Fruit fly (Drosophila melanogaster) whole organism, embryonic: Measurements from ENCODE around the gene Cpsf100.
A peak's percentile ranks its signal among the peaks of the same experiment; 100 is the strongest.

Source experiments
- Bgb ChIP-seq: fragments of 200-800 bp; sonication (Bioruptor generic); IDR thresholded peaks from 2 replicates; pipeline ENCODE4 v1.3.6; 2022; ENCODE audit warnings: missing biosample characterization, missing genetic modification characterization; ENCODE audit not compliant: partially characterized antibody
- CG11695 ChIP-seq: fragments of 200-800 bp; sonication (Bioruptor generic); IDR thresholded peaks from 3 replicates; pipeline ENCODE4 v1.3.6; 2022; ENCODE audit warnings: missing biosample characterization, missing genetic modification characterization
- CG12104 ChIP-seq: fragments of 200-800 bp; sonication (Bioruptor generic); optimal IDR thresholded peaks from 3 replicates; lab custom pipeline; 2016; ENCODE audit warnings: missing biosample characterization, missing genetic modification characterization
- CG12391 ChIP-seq: fragments of 200-800 bp; sonication (Bioruptor generic); optimal IDR thresholded peaks from 3 replicates; lab custom pipeline; 2018; ENCODE audit warnings: missing biosample characterization, mild to moderate bottlenecking, missing genetic modification characterization, moderate library complexity
- CG15011 ChIP-seq: fragments of 200-800 bp; sonication (Bioruptor generic); optimal IDR thresholded peaks from 3 replicates; lab custom pipeline; 2018; ENCODE audit warnings: missing biosample characterization, mild to moderate bottlenecking, missing genetic modification characterization
- CG15479 ChIP-seq: fragments of 200-800 bp; sonication (Bioruptor generic); optimal IDR thresholded peaks from 3 replicates; lab custom pipeline; 2019; ENCODE audit warnings: missing biosample characterization, mild to moderate bottlenecking, missing genetic modification characterization, moderate library complexity
- CG17186 ChIP-seq: fragments of 200-800 bp; sonication (Bioruptor generic); optimal IDR thresholded peaks from 3 replicates; lab custom pipeline; 2017; ENCODE audit warnings: missing biosample characterization, missing genetic modification reagents, missing genetic modification characterization
- CG17802 ChIP-seq: fragments of 200-800 bp; sonication (Bioruptor generic); optimal IDR thresholded peaks from 2 replicates; lab custom pipeline; 2018; ENCODE audit warnings: missing biosample characterization, mild to moderate bottlenecking, missing genetic modification characterization, moderate library complexity
- CG18011 ChIP-seq: fragments of 200-800 bp; sonication (Bioruptor generic); optimal IDR thresholded peaks from 2 replicates; lab custom pipeline; 2017; ENCODE audit warnings: missing biosample characterization, missing genetic modification characterization, mild to moderate bottlenecking, moderate library complexity, missing genotype
- CG18476 ChIP-seq: fragments of 200-800 bp; sonication (Bioruptor generic); optimal IDR thresholded peaks from 2 replicates; lab custom pipeline; 2016; ENCODE audit warnings: missing biosample characterization, mild to moderate bottlenecking, missing genetic modification characterization
- CG31441 ChIP-seq: fragments of 200-800 bp; sonication (Bioruptor generic); IDR thresholded peaks from 2 replicates; pipeline ENCODE4 v1.3.6; 2022; ENCODE audit warnings: missing biosample characterization, missing genetic modification characterization
- CG4282 ChIP-seq: fragments of 200-800 bp; sonication (Bioruptor generic); optimal IDR thresholded peaks from 2 replicates; lab custom pipeline; 2016; ENCODE audit warnings: missing biosample characterization, missing genetic modification characterization
- CG6765 ChIP-seq: fragments of 200-800 bp; sonication (Bioruptor generic); optimal IDR thresholded peaks from 3 replicates; lab custom pipeline; 2017; ENCODE audit warnings: missing biosample characterization, mild to moderate bottlenecking, missing genetic modification characterization
- CG7928 ChIP-seq: fragments of 200-800 bp; sonication (Bioruptor generic); optimal IDR thresholded peaks from 2 replicates; lab custom pipeline; 2017; ENCODE audit warnings: missing biosample characterization, mild to moderate bottlenecking, missing genetic modification characterization
- CG9932 ChIP-seq: fragments of 200-800 bp; sonication (Bioruptor generic); IDR thresholded peaks from 2 replicates; pipeline ENCODE4 v1.3.6; 2022; ENCODE audit warnings: missing biosample characterization, missing genetic modification characterization
- CkIIα-i1 ChIP-seq: fragments of 200-800 bp; sonication (Bioruptor generic); IDR thresholded peaks from 2 replicates; pipeline ENCODE4 v1.3.6; 2022; ENCODE audit warnings: missing biosample characterization, missing genetic modification characterization
- Dref ChIP-seq: fragments of 200-800 bp; sonication (Bioruptor generic); IDR thresholded peaks from 2 replicates; pipeline ENCODE4 v1.3.6; 2022; ENCODE audit warnings: missing biosample characterization, missing genetic modification characterization
- E2f1 ChIP-seq: fragments of 200-800 bp; sonication (Bioruptor generic); IDR thresholded peaks from 2 replicates; pipeline ENCODE4 v1.3.6; 2022; ENCODE audit warnings: missing biosample characterization, missing genetic modification characterization
- HLH3B ChIP-seq: fragments of 200-800 bp; sonication (Bioruptor generic); IDR thresholded peaks from 2 replicates; pipeline ENCODE4 v1.3.6; 2022; ENCODE audit warnings: missing biosample characterization, missing genetic modification characterization
- Hsf ChIP-seq: fragments of 200-800 bp; sonication (Bioruptor generic); optimal IDR thresholded peaks from 3 replicates; lab custom pipeline; 2016; ENCODE audit warnings: missing biosample characterization, missing genetic modification characterization
- Lpt ChIP-seq: fragments of >200 bp; optimal IDR thresholded peaks from 2 replicates; lab custom pipeline; 2018; ENCODE audit warnings: missing biosample characterization, missing genetic modification characterization
- MESR4 ChIP-seq: fragments of 200-800 bp; sonication (Bioruptor generic); optimal IDR thresholded peaks from 2 replicates; lab custom pipeline; 2018; ENCODE audit warnings: missing biosample characterization, mild to moderate bottlenecking, missing genetic modification characterization, moderate library complexity
- MTF-1 ChIP-seq: fragments of 200-800 bp; sonication (Bioruptor generic); optimal IDR thresholded peaks from 2 replicates; lab custom pipeline; 2018; ENCODE audit warnings: missing biosample characterization, mild to moderate bottlenecking, missing genetic modification characterization, borderline replicate concordance
- Max ChIP-seq: fragments of 200-800 bp; sonication (Bioruptor generic); optimal IDR thresholded peaks from 2 replicates; lab custom pipeline; 2016; ENCODE audit warnings: missing biosample characterization, mild to moderate bottlenecking, missing genetic modification characterization
- Med ChIP-seq: fragments of 200-800 bp; sonication (Bioruptor generic); peaks from one replicate; lab custom pipeline; 2016; ENCODE audit warnings: missing biosample characterization, missing genetic modification characterization, mild to moderate bottlenecking, inconsistent platforms, moderate library complexity
- Oaz ChIP-seq: fragments of 200-800 bp; sonication (Bioruptor generic); IDR thresholded peaks from 2 replicates; pipeline ENCODE4 v1.3.6; 2022; ENCODE audit warnings: missing biosample characterization, missing genetic modification characterization
- Opbp ChIP-seq: fragments of 200-800 bp; sonication (Bioruptor generic); IDR thresholded peaks from 3 replicates; pipeline ENCODE4 v1.3.6; 2022; ENCODE audit warnings: missing biosample characterization, missing genetic modification characterization; ENCODE audit not compliant: partially characterized antibody
- ac ChIP-seq: fragments of 200-800 bp; sonication (Bioruptor generic); optimal IDR thresholded peaks from 3 replicates; lab custom pipeline; 2017; ENCODE audit warnings: missing biosample characterization, mild to moderate bottlenecking, missing genetic modification characterization
- bigmax ChIP-seq: fragments of 200-800 bp; sonication (Bioruptor generic); optimal IDR thresholded peaks from 2 replicates; lab custom pipeline; 2018; ENCODE audit warnings: missing biosample characterization, mild to moderate bottlenecking, missing genetic modification characterization
- cas ChIP-seq: fragments of 200-800 bp; sonication (Bioruptor generic); IDR thresholded peaks from 2 replicates; pipeline ENCODE4 v1.3.6; 2022; ENCODE audit warnings: missing biosample characterization, missing genetic modification characterization
- chinmo ChIP-seq: fragments of 200-800 bp; sonication (Bioruptor generic); IDR thresholded peaks from 4 replicates; pipeline ENCODE4 v1.3.6; 2022; ENCODE audit warnings: missing biosample characterization, missing genetic modification characterization; ENCODE audit not compliant: partially characterized antibody
- da ChIP-seq: fragments of 200-800 bp; sonication (Bioruptor generic); optimal IDR thresholded peaks from 2 replicates; lab custom pipeline; 2016; ENCODE audit warnings: missing biosample characterization, missing genetic modification characterization
- dmrt11E ChIP-seq: fragments of 200-800 bp; sonication (Bioruptor generic); optimal IDR thresholded peaks from 3 replicates; lab custom pipeline; 2018; ENCODE audit warnings: missing biosample characterization, mild to moderate bottlenecking, missing genetic modification characterization, moderate library complexity
- fu2 ChIP-seq: fragments of 200-800 bp; sonication (Bioruptor generic); optimal IDR thresholded peaks from 2 replicates; lab custom pipeline; 2016; ENCODE audit warnings: missing biosample characterization, missing genetic modification characterization
- gcm ChIP-seq: fragments of 200-800 bp; sonication (Bioruptor generic); optimal IDR thresholded peaks from 2 replicates; lab custom pipeline; 2019; ENCODE audit warnings: missing biosample characterization, mild to moderate bottlenecking, missing genetic modification characterization, moderate library complexity
- gsb ChIP-seq: fragments of 200-800 bp; sonication (Bioruptor generic); IDR thresholded peaks from 2 replicates; pipeline ENCODE4 v1.3.6; 2022; ENCODE audit warnings: missing biosample characterization, missing genetic modification characterization
- kah ChIP-seq: fragments of 200-800 bp; sonication (Bioruptor generic); optimal IDR thresholded peaks from 2 replicates; lab custom pipeline; 2018; ENCODE audit warnings: missing biosample characterization, mild to moderate bottlenecking, missing genetic modification characterization
- odd ChIP-seq: fragments of 200-800 bp; sonication (Bioruptor generic); optimal IDR thresholded peaks from 2 replicates; lab custom pipeline; 2017; ENCODE audit warnings: missing biosample characterization, mild to moderate bottlenecking, missing genetic modification characterization
- pum ChIP-seq: fragments of 200-800 bp; sonication (Bioruptor generic); optimal IDR thresholded peaks from 2 replicates; lab custom pipeline; 2016; ENCODE audit warnings: missing biosample characterization, missing genetic modification characterization
- row ChIP-seq: fragments of 200-800 bp; sonication (Bioruptor generic); IDR thresholded peaks from 3 replicates; pipeline ENCODE4 v1.3.6; 2022; ENCODE audit warnings: missing biosample characterization, missing genetic modification characterization
- scrt ChIP-seq: fragments of 200-800 bp; sonication (Bioruptor generic); optimal IDR thresholded peaks from 2 replicates; lab custom pipeline; 2018; ENCODE audit warnings: missing biosample characterization, mild to moderate bottlenecking, missing genetic modification characterization, moderate library complexity
- slou ChIP-seq: fragments of 200-800 bp; sonication (Bioruptor generic); optimal IDR thresholded peaks from 3 replicates; lab custom pipeline; 2016; ENCODE audit warnings: missing biosample characterization, missing genetic modification characterization
- slp2 ChIP-seq: fragments of 200-800 bp; sonication (Bioruptor generic); optimal IDR thresholded peaks from 2 replicates; lab custom pipeline; 2016; ENCODE audit warnings: missing biosample characterization, missing genetic modification characterization
- sna ChIP-seq: fragments of 200-800 bp; sonication (Bioruptor generic); IDR thresholded peaks from 2 replicates; pipeline ENCODE4 v1.3.6; 2022; ENCODE audit warnings: missing biosample characterization, missing genetic modification characterization; ENCODE audit not compliant: partially characterized antibody
- ssp ChIP-seq: fragments of 200-800 bp; sonication (Bioruptor generic); IDR thresholded peaks from 2 replicates; pipeline ENCODE4 v1.3.6; 2022; ENCODE audit warnings: missing biosample characterization, missing genetic modification characterization
- stc ChIP-seq: fragments of 200-800 bp; sonication (Bioruptor generic); IDR thresholded peaks from 2 replicates; pipeline ENCODE4 v1.3.6; 2022; ENCODE audit warnings: missing biosample characterization, missing genetic modification characterization
- stwl ChIP-seq: fragments of 200-800 bp; sonication (Bioruptor generic); optimal IDR thresholded peaks from 3 replicates; lab custom pipeline; 2018; ENCODE audit warnings: missing biosample characterization, mild to moderate bottlenecking, missing genetic modification characterization, moderate library complexity
- tin ChIP-seq: fragments of 200-800 bp; sonication (Bioruptor generic); optimal IDR thresholded peaks from 3 replicates; lab custom pipeline; 2016; ENCODE audit warnings: missing biosample characterization, missing genetic modification characterization
- zfh1 ChIP-seq: fragments of 200-800 bp; sonication (Bioruptor generic); IDR thresholded peaks from 3 replicates; pipeline ENCODE4 v1.3.6; 2022; ENCODE audit warnings: missing biosample characterization, missing genetic modification characterization

Gene Cpsf100

DNA sequence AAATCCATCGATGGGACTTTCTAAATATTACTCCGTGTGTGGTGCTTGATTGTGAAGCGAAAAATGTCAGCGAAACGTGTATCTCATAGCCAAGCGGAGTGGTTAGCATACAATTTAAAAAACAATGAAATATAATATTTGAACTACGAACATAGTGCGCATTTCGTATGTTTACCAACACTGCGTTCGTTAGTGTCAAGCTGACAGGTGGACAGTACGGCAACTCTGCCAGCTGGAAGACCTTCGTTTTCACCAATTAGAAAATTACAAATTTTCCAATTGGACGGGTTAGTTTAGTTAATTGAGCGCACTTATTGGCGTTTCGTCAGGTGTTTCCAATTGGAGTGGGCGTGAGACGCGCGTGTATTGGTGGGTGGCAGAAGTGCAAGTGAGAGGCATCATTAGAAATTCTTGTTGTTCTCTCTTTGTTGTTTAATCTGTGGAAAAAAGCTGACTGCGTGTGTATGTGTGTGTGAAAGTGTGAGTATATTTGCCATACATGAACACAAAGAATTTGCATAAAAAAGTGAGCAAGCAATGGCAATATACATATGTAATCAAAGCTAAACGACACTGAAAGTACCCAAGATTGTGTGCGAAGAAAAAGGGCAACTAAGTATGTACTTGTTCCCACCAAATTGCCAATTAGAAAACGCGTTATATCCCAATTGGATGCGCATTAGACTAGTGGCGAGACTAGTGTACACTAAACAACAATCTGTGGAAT lies 5.5 kb downstream of the Cpsf100 start (continued):
- TF ChIP-seq Oaz (GFP tag; lab: Robert Waterston, UW): no peak
- TF ChIP-seq fu2 (GFP tag; lab: Kevin White, UChicago): peak; percentile 26
- TF ChIP-seq CG11695 (GFP tag; lab: Robert Waterston, UW): no peak
- TF ChIP-seq kah (GFP tag; lab: Kevin White, UChicago): no peak
- no peak for TF ChIP-seq ac (GFP tag; lab: Kevin White, UChicago)
- peak; percentile 37 for TF ChIP-seq stc (GFP tag; lab: Robert Waterston, UW)
- TF ChIP-seq row (GFP tag; lab: Robert Waterston, UW): peak; percentile 48; the same call in 2 of the 3 replicates
- TF ChIP-seq E2f1: 0 out of 2 replicates have a peak, but pooled peaks have one; percentile 25
- TF ChIP-seq gcm (GFP tag; lab: Kevin White, UChicago): no peak
- no peak for TF ChIP-seq CG7928 (GFP tag; lab: Kevin White, UChicago)
- peak; percentile 40; the same call in 1 of the 2 replicates for TF ChIP-seq Bgb (GFP tag; lab: Robert Waterston, UW)
- TF ChIP-seq odd (GFP tag; lab: Kevin White, UChicago): no peak
- TF ChIP-seq zfh1 (GFP tag; lab: Robert Waterston, UW): 0 out of 3 replicates have a peak, but pooled peaks have one; percentile 50
- TF ChIP-seq Max (GFP tag; lab: Kevin White, UChicago): peak; percentile 46
- peak; percentile 38 for TF ChIP-seq CG18011 (GFP tag; lab: Kevin White, UChicago)
- TF ChIP-seq CG12391 (tag; lab: Kevin White, UChicago): peak; percentile 38
- TF ChIP-seq Med (GFP tag; lab: Kevin White, UChicago): peak; percentile 90
- TF ChIP-seq CG6765 (GFP tag; lab: Kevin White, UChicago): peak; percentile 12
- no peak for TF ChIP-seq Lpt (GFP tag; lab: Kevin White, UChicago)
- TF ChIP-seq dmrt11E: peak; percentile 17
- TF ChIP-seq CG12104 (GFP tag; lab: Kevin White, UChicago): no peak
- 0 out of 3 replicates have a peak, but pooled peaks have one; percentile 31 for TF ChIP-seq Opbp (GFP tag; lab: Robert Waterston, UW)
- TF ChIP-seq pum (GFP tag; lab: Kevin White, UChicago): peak; percentile 23
- no peak for TF ChIP-seq MTF-1 (GFP tag; lab: Kevin White, UChicago)
- peak; percentile 26 for TF ChIP-seq MESR4 (GFP tag; lab: Kevin White, UChicago)
- no peak for TF ChIP-seq da (GFP tag; lab: Kevin White, UChicago)
- no peak for TF ChIP-seq cas (GFP tag; lab: Robert Waterston, UW)
- TF ChIP-seq slp2: peak; percentile 18
- TF ChIP-seq CG9932: peak; percentile 49
- TF ChIP-seq ssp: no peak
- TF ChIP-seq CkIIα-i1 (GFP tag; lab: Robert Waterston, UW): no peak
- TF ChIP-seq Dref (GFP tag; lab: Robert Waterston, UW): 0 out of 2 replicates have a peak, but pooled peaks have one; percentile 16
- TF ChIP-seq CG4282 (GFP tag; lab: Kevin White, UChicago): peak; percentile 23
- TF ChIP-seq tin (GFP tag; lab: Kevin White, UChicago): peak; percentile 63
- TF ChIP-seq CG31441 (GFP tag; lab: Robert Waterston, UW): no peak
- no peak for TF ChIP-seq gsb (GFP tag; lab: Robert Waterston, UW)
- peak; percentile 95 for TF ChIP-seq stwl (tag; lab: Kevin White, UChicago)
- TF ChIP-seq slou (GFP tag; lab: Kevin White, UChicago): no peak
- TF ChIP-seq CG18476 (GFP tag; lab: Kevin White, UChicago): peak; percentile 51
- 0 out of 2 replicates have a peak, but pooled peaks have one; percentile 30 for TF ChIP-seq sna (GFP tag; lab: Robert Waterston, UW)
- TF ChIP-seq HLH3B (GFP tag; lab: Robert Waterston, UW): 0 out of 2 replicates have a peak, but pooled peaks have one; percentile 28
- peak; percentile 2 for TF ChIP-seq CG17802 (tag; lab: Kevin White, UChicago)
- no peak for TF ChIP-seq bigmax
- TF ChIP-seq CG17186 (GFP tag; lab: Kevin White, UChicago): peak; percentile 51
- peak; percentile 4 for TF ChIP-seq CG15011 (GFP tag; lab: Kevin White, UChicago)
- no peak for TF ChIP-seq CG15479
- peak; percentile 32 for TF ChIP-seq scrt
- TF ChIP-seq Hsf (GFP tag; lab: Kevin White, UChicago): peak; percentile 30
- TF ChIP-seq chinmo (GFP tag; lab: Robert Waterston, UW): 0 out of 4 replicates have a peak, but pooled peaks have one; percentile 40
